Fruit fly (Drosophila melanogaster) whole organism, embryonic: ENCODE measurements around the gene CG10862.

Source experiments
- Abd-B ChIP-seq: fragments of 200-800 bp; sonication (Bioruptor generic); optimal IDR thresholded peaks from 2 replicates; lab custom pipeline; 2018; ENCODE audit warnings: missing biosample characterization, mild to moderate bottlenecking, missing genetic modification characterization, moderate library complexity
- Ada2b ChIP-seq: fragments of 200-800 bp; sonication (Bioruptor generic); IDR thresholded peaks from 2 replicates; pipeline ENCODE4 v1.3.6; 2022; ENCODE audit warnings: missing biosample characterization, missing genetic modification characterization
- CG10147 ChIP-seq: fragments of 200-800 bp; sonication (Bioruptor generic); optimal IDR thresholded peaks from 2 replicates; lab custom pipeline; 2019; ENCODE audit warnings: missing biosample characterization, mild to moderate bottlenecking, missing genetic modification characterization, moderate library complexity
- CG10209 ChIP-seq: fragments of 200-800 bp; sonication (Bioruptor generic); optimal IDR thresholded peaks from 3 replicates; lab custom pipeline; 2017; ENCODE audit warnings: missing biosample characterization, mild to moderate bottlenecking, missing genetic modification characterization, missing genetic modification reagents
- CG11695 ChIP-seq: fragments of 200-800 bp; sonication (Bioruptor generic); IDR thresholded peaks from 3 replicates; pipeline ENCODE4 v1.3.6; 2022; ENCODE audit warnings: missing biosample characterization, missing genetic modification characterization
- CG11696 ChIP-seq: fragments of 200-800 bp; sonication (Bioruptor generic); IDR thresholded peaks from 2 replicates; pipeline ENCODE4 v1.3.6; 2022; ENCODE audit warnings: missing biosample characterization, missing genetic modification characterization
- CG12299 ChIP-seq: fragments of 200-800 bp; sonication (Bioruptor generic); optimal IDR thresholded peaks from 2 replicates; lab custom pipeline; 2018; ENCODE audit warnings: missing biosample characterization, mild to moderate bottlenecking, missing genetic modification characterization
- CG12659 ChIP-seq: fragments of 200-800 bp; sonication (Bioruptor generic); optimal IDR thresholded peaks from 3 replicates; lab custom pipeline; 2017; ENCODE audit warnings: mild to moderate bottlenecking, missing biosample characterization, missing genetic modification reagents, missing genetic modification characterization
- CG12942 ChIP-seq: fragments of 200-800 bp; sonication (Bioruptor generic); optimal IDR thresholded peaks from 3 replicates; lab custom pipeline; 2016; ENCODE audit warnings: missing biosample characterization, missing genetic modification characterization
- CG15696 ChIP-seq: fragments of 200-800 bp; sonication (Bioruptor generic); optimal IDR thresholded peaks from 2 replicates; lab custom pipeline; 2019; ENCODE audit warnings: missing biosample characterization, mild to moderate bottlenecking, missing genetic modification characterization, moderate library complexity
- CG17361 ChIP-seq: fragments of 200-800 bp; sonication (Bioruptor generic); IDR thresholded peaks from 3 replicates; pipeline ENCODE4 v1.3.6; 2022; ENCODE audit warnings: missing biosample characterization, missing genetic modification characterization
- CG17612 ChIP-seq: fragments of 200-800 bp; sonication (Bioruptor generic); IDR thresholded peaks from 2 replicates; pipeline ENCODE4 v1.3.6; 2022; ENCODE audit warnings: missing biosample characterization, missing genetic modification characterization
- CG18619 ChIP-seq: fragments of 200-800 bp; sonication (Bioruptor generic); optimal IDR thresholded peaks from 3 replicates; lab custom pipeline; 2017; ENCODE audit warnings: missing biosample characterization, mild to moderate bottlenecking, missing genetic modification characterization
- CG18764 ChIP-seq: fragments of 200-800 bp; sonication (Bioruptor generic); optimal IDR thresholded peaks from 3 replicates; lab custom pipeline; 2016; ENCODE audit warnings: missing biosample characterization, missing genetic modification characterization
- CG3838 ChIP-seq: fragments of 200-800 bp; sonication (Bioruptor generic); optimal IDR thresholded peaks from 3 replicates; lab custom pipeline; 2016; ENCODE audit warnings: missing biosample characterization, missing genetic modification characterization
- CG4282 ChIP-seq: fragments of 200-800 bp; sonication (Bioruptor generic); optimal IDR thresholded peaks from 2 replicates; lab custom pipeline; 2016; ENCODE audit warnings: missing biosample characterization, missing genetic modification characterization
- CG7372 ChIP-seq: fragments of 200-800 bp; sonication (Bioruptor generic); IDR thresholded peaks from 2 replicates; pipeline ENCODE4 v1.3.6; 2022; ENCODE audit warnings: missing biosample characterization, missing genetic modification characterization
- Camta ChIP-seq: fragments of 200-800 bp; sonication (Bioruptor generic); optimal IDR thresholded peaks from 2 replicates; lab custom pipeline; 2016; ENCODE audit warnings: missing biosample characterization, missing genetic modification characterization
- CrebB ChIP-seq: fragments of 200-800 bp; sonication (Bioruptor generic); optimal IDR thresholded peaks from 3 replicates; lab custom pipeline; 2018; ENCODE audit warnings: missing biosample characterization, mild to moderate bottlenecking, missing genetic modification characterization
- D19A ChIP-seq: fragments of 200-800 bp; optimal IDR thresholded peaks from 3 replicates; lab custom pipeline; 2019; ENCODE audit warnings: missing biosample characterization, mild to moderate bottlenecking, missing genetic modification characterization, moderate library complexity
- Dbx ChIP-seq: fragments of 200-800 bp; sonication (Bioruptor generic); IDR thresholded peaks from 3 replicates; pipeline ENCODE4 v1.3.6; 2022; ENCODE audit warnings: missing biosample characterization, missing genetic modification characterization
- Fer2 ChIP-seq: fragments of 200-800 bp; sonication (Bioruptor generic); optimal IDR thresholded peaks from 2 replicates; lab custom pipeline; 2018; ENCODE audit warnings: missing biosample characterization, mild to moderate bottlenecking, missing genetic modification characterization, moderate library complexity
- Fer3 ChIP-seq: fragments of 200-800 bp; sonication (Bioruptor generic); optimal IDR thresholded peaks from 2 replicates; lab custom pipeline; 2018; ENCODE audit warnings: missing biosample characterization, mild to moderate bottlenecking, missing genetic modification characterization, moderate library complexity
- HHEX ChIP-seq: fragments of 200-800 bp; sonication (Bioruptor generic); optimal IDR thresholded peaks from 3 replicates; lab custom pipeline; 2017; ENCODE audit warnings: missing biosample characterization, mild to moderate bottlenecking, missing genetic modification characterization, missing genetic modification reagents
- HmgD ChIP-seq: fragments of 200-800 bp; sonication (Bioruptor generic); optimal IDR thresholded peaks from 3 replicates; lab custom pipeline; 2016; ENCODE audit warnings: missing biosample characterization, missing genetic modification characterization
- Lim3 ChIP-seq: fragments of 200-800 bp; sonication (Bioruptor generic); IDR thresholded peaks from 2 replicates; pipeline ENCODE4 v1.3.6; 2022; ENCODE audit warnings: missing biosample characterization, missing genetic modification characterization
- Med ChIP-seq: fragments of 200-800 bp; sonication (Bioruptor generic); peaks from one replicate; lab custom pipeline; 2016; ENCODE audit warnings: missing biosample characterization, missing genetic modification characterization, mild to moderate bottlenecking, inconsistent platforms, moderate library complexity
- NFAT ChIP-seq: fragments of 200-800 bp; sonication (Bioruptor generic); IDR thresholded peaks from 2 replicates; pipeline ENCODE4 v1.3.6; 2022; ENCODE audit warnings: missing biosample characterization, missing genetic modification characterization
- Usf ChIP-seq: fragments of 200-800 bp; sonication (Bioruptor generic); optimal IDR thresholded peaks from 2 replicates; lab custom pipeline; 2017; ENCODE audit warnings: missing genotype, missing biosample characterization, missing genetic modification characterization
- Xbp1 ChIP-seq: fragments of 200-800 bp; sonication (Bioruptor generic); optimal IDR thresholded peaks from 3 replicates; lab custom pipeline; 2016; ENCODE audit warnings: missing biosample characterization, mild to moderate bottlenecking, missing genetic modification characterization
- ab ChIP-seq: fragments of 200-800 bp; sonication (Bioruptor generic); optimal IDR thresholded peaks from 2 replicates; lab custom pipeline; 2016; ENCODE audit warnings: missing biosample characterization, missing genetic modification characterization
- abd-A ChIP-seq: fragments of 200-800 bp; sonication (Bioruptor generic); optimal IDR thresholded peaks from 3 replicates; lab custom pipeline; 2019; ENCODE audit warnings: missing biosample characterization, mild to moderate bottlenecking, missing genetic modification characterization, moderate library complexity
- ash1 ChIP-seq: fragments of 200-800 bp; sonication (Bioruptor generic); optimal IDR thresholded peaks from 2 replicates; lab custom pipeline; 2018; ENCODE audit warnings: missing biosample characterization, mild to moderate bottlenecking, missing genetic modification characterization
- btn ChIP-seq: fragments of 200-800 bp; sonication (Bioruptor generic); optimal IDR thresholded peaks from 2 replicates; lab custom pipeline; 2016; ENCODE audit warnings: missing biosample characterization, missing genetic modification characterization
- fu2 ChIP-seq: fragments of 200-800 bp; sonication (Bioruptor generic); optimal IDR thresholded peaks from 2 replicates; lab custom pipeline; 2016; ENCODE audit warnings: missing biosample characterization, missing genetic modification characterization
- her ChIP-seq: fragments of 200-800 bp; sonication (Bioruptor generic); optimal IDR thresholded peaks from 2 replicates; lab custom pipeline; 2016; ENCODE audit warnings: missing biosample characterization, missing genetic modification characterization
- jumu ChIP-seq: fragments of 200-800 bp; sonication (Bioruptor generic); optimal IDR thresholded peaks from 3 replicates; lab custom pipeline; 2016; ENCODE audit warnings: missing biosample characterization, missing genetic modification characterization
- kay ChIP-seq: fragments of 200-800 bp; sonication (Bioruptor generic); optimal IDR thresholded peaks from 2 replicates; lab custom pipeline; 2016; ENCODE audit warnings: missing biosample characterization, missing genetic modification characterization
- klu ChIP-seq: fragments of 200-800 bp; sonication (Bioruptor generic); IDR thresholded peaks from 2 replicates; pipeline ENCODE4 v1.3.6; 2022; ENCODE audit warnings: missing biosample characterization, missing genetic modification characterization
- lov ChIP-seq, 2 experiments: fragments of 200-800 bp in 1 of 2; fragments of >200 bp in 1 of 2; sonication (Bioruptor generic) in 1 of 2; IDR thresholded peaks in 1 of 2; optimal IDR thresholded peaks in 1 of 2; 2 replicates in 1 of 2; 3 replicates in 1 of 2; pipeline versions ENCODE4 v1.3.6 to Lab custom; 2017 to 2022; ENCODE audit warnings: missing biosample characterization in 1 of 2, missing genetic modification characterization in 1 of 2
- pnt ChIP-seq: fragments of 200-800 bp; sonication (Bioruptor generic); optimal IDR thresholded peaks from 3 replicates; lab custom pipeline; 2016; ENCODE audit warnings: missing biosample characterization, missing genetic modification characterization
- pros ChIP-seq: fragments of 200-800 bp; sonication (Bioruptor generic); optimal IDR thresholded peaks from 3 replicates; lab custom pipeline; 2019; ENCODE audit warnings: missing biosample characterization, mild to moderate bottlenecking, missing genetic modification characterization, moderate library complexity
- salm ChIP-seq: fragments of 200-800 bp; sonication (Bioruptor generic); optimal IDR thresholded peaks from 2 replicates; lab custom pipeline; 2018; ENCODE audit warnings: missing biosample characterization, mild to moderate bottlenecking, missing genetic modification characterization
- schlank ChIP-seq: fragments of 200-800 bp; sonication (Bioruptor generic); optimal IDR thresholded peaks from 2 replicates; lab custom pipeline; 2018; ENCODE audit warnings: missing biosample characterization, mild to moderate bottlenecking, missing genetic modification characterization
- sens-2 ChIP-seq: fragments of 200-800 bp; sonication (Bioruptor generic); IDR thresholded peaks from 2 replicates; pipeline ENCODE4 v1.3.6; 2022; ENCODE audit warnings: missing biosample characterization, missing genetic modification characterization
- sima ChIP-seq: fragments of 200-800 bp; sonication (Bioruptor generic); optimal IDR thresholded peaks from 2 replicates; lab custom pipeline; 2016; ENCODE audit warnings: missing biosample characterization, missing genetic modification characterization
- stc ChIP-seq: fragments of 200-800 bp; sonication (Bioruptor generic); IDR thresholded peaks from 2 replicates; pipeline ENCODE4 v1.3.6; 2022; ENCODE audit warnings: missing biosample characterization, missing genetic modification characterization
- tin ChIP-seq: fragments of 200-800 bp; sonication (Bioruptor generic); optimal IDR thresholded peaks from 3 replicates; lab custom pipeline; 2016; ENCODE audit warnings: missing biosample characterization, missing genetic modification characterization
- tll ChIP-seq, 2 experiments: fragments of 200-800 bp in 1 of 2; fragments of >200 bp in 1 of 2; sonication (Bioruptor generic) in 1 of 2; optimal IDR thresholded peaks; 2 replicates each; lab custom pipeline; 2017 to 2019; ENCODE audit warnings: missing biosample characterization in 2 of 2, missing genetic modification characterization in 2 of 2, mild to moderate bottlenecking in 1 of 2, moderate library complexity in 1 of 2
- vfl ChIP-seq: fragments of 200-800 bp; sonication (Bioruptor generic); optimal IDR thresholded peaks from 2 replicates; lab custom pipeline; 2016; ENCODE audit warnings: missing biosample characterization, missing genetic modification characterization

Gene CG10862

dm6 chr3L:3634107-3634737 is 20.3 kb downstream of the CG10862 start (continued):
- TF ChIP-seq CG18619 (GFP tag; lab: Kevin White, UChicago), result peak; percentile 5
- TF ChIP-seq Lim3 (GFP tag; lab: Robert Waterston, UW), result no peak
- no peak for TF ChIP-seq her
- TF ChIP-seq CG4282 (GFP tag; lab: Kevin White, UChicago), result no peak
- no peak for TF ChIP-seq CG17612
- TF ChIP-seq CG18764 (GFP tag; lab: Kevin White, UChicago), result peak; percentile 13
- TF ChIP-seq tin, result peak; percentile 22
- TF ChIP-seq CG12659, result peak; percentile 53
- TF ChIP-seq vfl, result no peak
- peak; percentile 62 for TF ChIP-seq salm
- no peak for TF ChIP-seq schlank (tag; lab: Kevin White, UChicago)
- TF ChIP-seq ab (GFP tag; lab: Kevin White, UChicago), result no peak
- no peak for TF ChIP-seq Abd-B
- no peak for TF ChIP-seq jumu (GFP tag; lab: Kevin White, UChicago)
- peak; percentile 2 for TF ChIP-seq pnt (GFP tag; lab: Kevin White, UChicago)
- peak; percentile 33 for TF ChIP-seq Xbp1 (GFP tag; lab: Kevin White, UChicago)
- TF ChIP-seq lov (optimal IDR thresholded peaks at IDR 0.05; lab: Kevin White, UChicago), result no peak
- TF ChIP-seq lov (GFP tag; IDR thresholded peaks at IDR 0.05; lab: Robert Waterston, UW), result no peak
- peak; percentile 83 for TF ChIP-seq D19A
- TF ChIP-seq abd-A (tag; lab: Kevin White, UChicago), result no peak
- no peak for TF ChIP-seq Usf (GFP tag; lab: Kevin White, UChicago)
- TF ChIP-seq Med (GFP tag; lab: Kevin White, UChicago), result no peak
- no peak for TF ChIP-seq CG11696 (GFP tag; lab: Robert Waterston, UW)
- TF ChIP-seq CG3838 (GFP tag; lab: Kevin White, UChicago), result no peak
- TF ChIP-seq CG17361 (GFP tag; lab: Robert Waterston, UW), result peak; percentile 80
- no peak for TF ChIP-seq Dbx
- TF ChIP-seq CrebB (tag; lab: Kevin White, UChicago), result peak; percentile 12
- TF ChIP-seq CG12299 (tag; lab: Kevin White, UChicago), result peak; percentile 49
- TF ChIP-seq NFAT (GFP tag; lab: Robert Waterston, UW), result no peak; the same call in 1 of the 2 replicates
- TF ChIP-seq HmgD (GFP tag; lab: Kevin White, UChicago), result no peak
- TF ChIP-seq CG10209 (GFP tag; lab: Kevin White, UChicago), result peak; percentile 54
- TF ChIP-seq sens-2 (GFP tag; lab: Robert Waterston, UW), result no peak
- no peak for TF ChIP-seq tll (GFP tag; optimal IDR thresholded peaks at IDR 0.05; lab: Kevin White, UChicago)
- TF ChIP-seq Fer3 (tag; lab: Kevin White, UChicago), result peak; percentile 45
- no peak for TF ChIP-seq HHEX (GFP tag; lab: Kevin White, UChicago)
- TF ChIP-seq klu (GFP tag; lab: Robert Waterston, UW), result no peak
- TF ChIP-seq CG10147 (GFP tag; lab: Kevin White, UChicago), result peak; percentile 15
- TF ChIP-seq btn (GFP tag; lab: Kevin White, UChicago), result no peak
- TF ChIP-seq Fer2 (tag; lab: Kevin White, UChicago), result no peak
- TF ChIP-seq fu2 (GFP tag; lab: Kevin White, UChicago), result no peak
- TF ChIP-seq kay, result no peak
- no peak for TF ChIP-seq Camta (GFP tag; lab: Kevin White, UChicago)
- TF ChIP-seq stc (GFP tag; lab: Robert Waterston, UW), result peak; percentile 80
- no peak for TF ChIP-seq CG7372 (GFP tag; lab: Robert Waterston, UW)
- TF ChIP-seq CG11695 (GFP tag; lab: Robert Waterston, UW), result 0 out of 3 replicates have a peak, but pooled peaks have one; percentile 42
- peak; percentile 56 for TF ChIP-seq CG15696 (tag; lab: Kevin White, UChicago)
- peak; percentile 61 for TF ChIP-seq pros (GFP tag; lab: Kevin White, UChicago)
- no peak for TF ChIP-seq Ada2b
- no peak for TF ChIP-seq CG12942 (GFP tag; lab: Kevin White, UChicago)
- no peak for TF ChIP-seq ash1 (GFP tag; lab: Kevin White, UChicago)
- no peak for TF ChIP-seq sima
